Fruit fly (Drosophila melanogaster): ENCODE measurements around the gene CG34450.

CG34450 gene

dm6 chrX:9343480-9344477, 13.5 kb upstream of the CG34450 start:
- no peak for TF ChIP-seq ttk (optimal IDR thresholded peaks at IDR 0.05)
- TF ChIP-seq Sin3A (optimal IDR thresholded peaks at IDR 0.05): no peak
- TF ChIP-seq Myc (optimal IDR thresholded peaks at IDR 0.05): no peak
- TF ChIP-seq insv (optimal IDR thresholded peaks at IDR 0.05): no peak
- no peak for TF ChIP-seq psq (optimal IDR thresholded peaks at IDR 0.05)
- no peak for TF ChIP-seq h (optimal IDR thresholded peaks at IDR 0.05)

- no peak for TF ChIP-seq Myc (optimal IDR thresholded peaks at IDR 0.05)
- no peak for TF ChIP-seq ttk (optimal IDR thresholded peaks at IDR 0.05)
- no peak for TF ChIP-seq h (optimal IDR thresholded peaks at IDR 0.05)
- no peak for TF ChIP-seq psq (optimal IDR thresholded peaks at IDR 0.05)
- TF ChIP-seq Sin3A (optimal IDR thresholded peaks at IDR 0.05): no peak
- no peak for TF ChIP-seq insv (optimal IDR thresholded peaks at IDR 0.05)
Observed at dm6 chrX:9332208-9332607, 1.9 kb upstream of the CG34450 start.

dm6 chrX:9319140-9319539, 11.1 kb downstream of the CG34450 start, which contains the start of the genes c12.1 and c12.2:
Gene c12.1, minus strand, starts transcription at chrX:9319223.
Gene c12.2, plus strand, starts transcription at chrX:9319359.
- TF ChIP-seq h (optimal IDR thresholded peaks at IDR 0.05): no peak
- TF ChIP-seq psq (optimal IDR thresholded peaks at IDR 0.05): no peak
- TF ChIP-seq Sin3A (optimal IDR thresholded peaks at IDR 0.05): no peak
- no peak for TF ChIP-seq insv (optimal IDR thresholded peaks at IDR 0.05)

- no peak for TF ChIP-seq Sin3A (optimal IDR thresholded peaks at IDR 0.05)
- TF ChIP-seq insv (optimal IDR thresholded peaks at IDR 0.05): no peak
- TF ChIP-seq Myc (optimal IDR thresholded peaks at IDR 0.05): no peak
- no peak for TF ChIP-seq psq (optimal IDR thresholded peaks at IDR 0.05)
- no peak for TF ChIP-seq ttk (optimal IDR thresholded peaks at IDR 0.05)
- TF ChIP-seq h (optimal IDR thresholded peaks at IDR 0.05): no peak
Observed at dm6 chrX:9317100-9317499, 13.2 kb downstream of the CG34450 start.

dm6 chrX:9309959-9310658, 20.2 kb downstream of the CG34450 start:
- TF ChIP-seq ttk (optimal IDR thresholded peaks at IDR 0.05) (no peak), insv (optimal IDR thresholded peaks at IDR 0.05) (no peak), psq (optimal IDR thresholded peaks at IDR 0.05) (no peak)

- TF ChIP-seq Myc (optimal IDR thresholded peaks at IDR 0.05): no peak
- TF ChIP-seq Sin3A (optimal IDR thresholded peaks at IDR 0.05): no peak
- no peak for TF ChIP-seq psq (optimal IDR thresholded peaks at IDR 0.05)
- TF ChIP-seq h (optimal IDR thresholded peaks at IDR 0.05): no peak
- no peak for TF ChIP-seq ttk (optimal IDR thresholded peaks at IDR 0.05)
- TF ChIP-seq insv (optimal IDR thresholded peaks at IDR 0.05): no peak
Observed at dm6 chrX:9305735-9306134, 24.6 kb downstream of the CG34450 start.

dm6 chrX:9297661-9298433, 32.4 kb downstream of the CG34450 start:
- no peak for TF ChIP-seq h (optimal IDR thresholded peaks at IDR 0.05)
- no peak for TF ChIP-seq psq (optimal IDR thresholded peaks at IDR 0.05)
- TF ChIP-seq ttk (optimal IDR thresholded peaks at IDR 0.05): no peak
- TF ChIP-seq Sin3A (optimal IDR thresholded peaks at IDR 0.05): no peak
- TF ChIP-seq insv (optimal IDR thresholded peaks at IDR 0.05): no peak
- no peak for TF ChIP-seq Myc (optimal IDR thresholded peaks at IDR 0.05)

dm6 chrX:9296518-9296917, 33.8 kb downstream of the CG34450 start:
- TF ChIP-seq Sin3A (optimal IDR thresholded peaks at IDR 0.05): no peak
- no peak for TF ChIP-seq psq (optimal IDR thresholded peaks at IDR 0.05)

dm6 chrX:9295518-9295917, 34.8 kb downstream of the CG34450 start:
- TF ChIP-seq h (optimal IDR thresholded peaks at IDR 0.05) (no peak), insv (optimal IDR thresholded peaks at IDR 0.05) (no peak), psq (optimal IDR thresholded peaks at IDR 0.05) (no peak), Sin3A (optimal IDR thresholded peaks at IDR 0.05) (no peak), Myc (optimal IDR thresholded peaks at IDR 0.05) (no peak)

dm6 chrX:9291270-9291669, 39.0 kb downstream of the CG34450 start:
- TF ChIP-seq Sin3A (optimal IDR thresholded peaks at IDR 0.05) (no peak), psq (optimal IDR thresholded peaks at IDR 0.05) (no peak), ttk (optimal IDR thresholded peaks at IDR 0.05) (no peak), insv (optimal IDR thresholded peaks at IDR 0.05) (no peak)

- TF ChIP-seq psq (optimal IDR thresholded peaks at IDR 0.05): no peak
Observed at dm6 chrX:9286386-9286785, 43.9 kb downstream of the CG34450 start.

- TF ChIP-seq Sin3A (optimal IDR thresholded peaks at IDR 0.05): no peak
- TF ChIP-seq ttk (optimal IDR thresholded peaks at IDR 0.05): no peak
- TF ChIP-seq h (optimal IDR thresholded peaks at IDR 0.05): no peak
- TF ChIP-seq Myc (optimal IDR thresholded peaks at IDR 0.05): no peak
- no peak for TF ChIP-seq psq (optimal IDR thresholded peaks at IDR 0.05)
- TF ChIP-seq insv (optimal IDR thresholded peaks at IDR 0.05): no peak
Observed at dm6 chrX:9284024-9284738, 46.1 kb downstream of the CG34450 start, which contains the start of gene lz. Gene lz, plus strand, starts transcription at chrX:9284649.
